Fruit fly (Drosophila melanogaster): ENCODE data around the gene NKCC.

- TF ChIP-seq EcR (GFP tag; optimal IDR thresholded peaks at IDR 0.05): no peak
- TF ChIP-seq CG8159 (tag; optimal IDR thresholded peaks at IDR 0.05): no peak
- TF ChIP-seq CG15710 (tag; optimal IDR thresholded peaks at IDR 0.05): no peak
Observed at dm6 chr3R:5482790-5483189, 19.7 kb downstream of the NKCC start.
